Worm (Caenorhabditis elegans) whole organism, young adult: ENCODE measurements around the gene srj-25.

Experiments used
- B0019.2 ChIP-seq: fragments of 200-800 bp; sonication (Bioruptor generic); conservative IDR thresholded peaks from 2 replicates; pipeline ENCODE4 v1.3.6; 2022; ENCODE audit warnings: missing genetic modification reagents, missing genetic modification characterization, missing compliant biosample characterization
- B0035.1 ChIP-seq: sonication (generic microtip); optimal IDR thresholded peaks from 2 replicates; lab custom pipeline; 2016; ENCODE audit warnings: missing genetic modification characterization, mild to moderate bottlenecking, missing compliant biosample characterization, missing genotype, missing genetic modification reagents
- C06A6.2 ChIP-seq: fragments of 200-800 bp; sonication (Bioruptor generic); conservative IDR thresholded peaks from 2 replicates; pipeline ENCODE4 v1.3.6; 2022; ENCODE audit warnings: missing genetic modification characterization, missing compliant biosample characterization
- F10E7.11 ChIP-seq: sonication (generic microtip); optimal IDR thresholded peaks from 2 replicates; lab custom pipeline; 2017; ENCODE audit warnings: mild to moderate bottlenecking, missing genetic modification characterization, moderate library complexity, missing compliant biosample characterization
- F33H1.4 ChIP-seq: fragments of 200-800 bp; sonication (Bioruptor generic); IDR thresholded peaks from 2 replicates; pipeline ENCODE4 v1.3.6; 2022; ENCODE audit warnings: missing genetic modification reagents, missing genetic modification characterization, missing compliant biosample characterization
- F39B2.1 ChIP-seq: fragments of 200-800 bp; sonication (Bioruptor generic); IDR thresholded peaks from 2 replicates; pipeline ENCODE4 v1.3.6; 2022; ENCODE audit warnings: missing genetic modification reagents, missing genetic modification characterization, missing compliant biosample characterization
- F49E8.2 ChIP-seq: sonication (generic microtip); optimal IDR thresholded peaks from 3 replicates; lab custom pipeline; 2017; ENCODE audit warnings: missing genetic modification characterization, mild to moderate bottlenecking, missing compliant biosample characterization, antibody characterized with exemption, moderate library complexity; ENCODE audit not compliant: insufficient read depth
- T26A5.8 ChIP-seq: sonication (generic microtip); optimal IDR thresholded peaks from 2 replicates; lab custom pipeline; 2016; ENCODE audit warnings: missing genetic modification characterization, missing compliant biosample characterization
- Y67H2A.10 ChIP-seq: fragments of 200-800 bp; sonication (Bioruptor generic); conservative IDR thresholded peaks from 2 replicates; pipeline ENCODE4 v1.3.6; 2022; ENCODE audit warnings: missing genetic modification reagents, missing genetic modification characterization, missing compliant biosample characterization
- Y79H2A.3 ChIP-seq: fragments of 200-800 bp; sonication (Bioruptor generic); conservative IDR thresholded peaks from 2 replicates; pipeline ENCODE4 v1.3.6; 2022; ENCODE audit warnings: missing genetic modification reagents, missing genetic modification characterization, missing compliant biosample characterization
- attf-3 ChIP-seq: fragments of 200-800 bp; sonication (Bioruptor generic); conservative IDR thresholded peaks from 2 replicates; pipeline ENCODE4 v1.3.6; 2022; ENCODE audit warnings: missing genetic modification reagents, missing genetic modification characterization, missing compliant biosample characterization
- bed-2 ChIP-seq: fragments of 200-800 bp; sonication (Bioruptor generic); IDR thresholded peaks from 2 replicates; pipeline ENCODE4 v1.3.6; 2022; ENCODE audit warnings: missing genetic modification reagents, missing genetic modification characterization, missing compliant biosample characterization
- cebp-1 ChIP-seq, 2 experiments: fragments of 200-800 bp in 1 of 2; sonication (Bioruptor generic) in 1 of 2; sonication (generic microtip) in 1 of 2; IDR thresholded peaks in 1 of 2; optimal IDR thresholded peaks in 1 of 2; 2 replicates each; pipeline versions ENCODE4 v1.3.6 to Lab custom; 2017 to 2022; ENCODE audit warnings: missing compliant biosample characterization in 2 of 2, missing genetic modification characterization in 2 of 2, mild to moderate bottlenecking in 1 of 2, missing genetic modification reagents in 1 of 2, moderate library complexity in 1 of 2
- ceh-58 ChIP-seq: fragments of 200-800 bp; sonication (Bioruptor generic); IDR thresholded peaks from 2 replicates; pipeline ENCODE4 v1.3.6; 2022; ENCODE audit warnings: missing genetic modification characterization, missing compliant biosample characterization
- ceh-79 ChIP-seq: sonication (generic microtip); optimal IDR thresholded peaks from 2 replicates; lab custom pipeline; 2017; ENCODE audit warnings: mild to moderate bottlenecking, missing genetic modification characterization, missing compliant biosample characterization
- die-1 ChIP-seq: sonication (generic microtip); optimal IDR thresholded peaks from 2 replicates; lab custom pipeline; 2016; ENCODE audit warnings: missing genotype, mild to moderate bottlenecking, missing genetic modification characterization, missing compliant biosample characterization
- dpff-1 ChIP-seq: sonication (generic microtip); optimal IDR thresholded peaks from 2 replicates; lab custom pipeline; 2017; ENCODE audit warnings: mild to moderate bottlenecking, missing genetic modification characterization, missing compliant biosample characterization
- efl-1 ChIP-seq: fragments of 150-350 bp; optimal IDR thresholded peaks from 2 replicates; lab custom pipeline; 2014; ENCODE audit warnings: missing biosample characterization, missing genetic modification reagents, missing genetic modification characterization
- egl-44 ChIP-seq: fragments of 200-800 bp; sonication (Bioruptor generic); IDR thresholded peaks from 2 replicates; pipeline ENCODE4 v1.3.6; 2022; ENCODE audit warnings: missing genetic modification reagents, missing genetic modification characterization, missing compliant biosample characterization
- egrh-3 ChIP-seq: fragments of 200-800 bp; sonication (Bioruptor generic); IDR thresholded peaks from 2 replicates; pipeline ENCODE4 v1.3.6; 2022; ENCODE audit warnings: missing genetic modification reagents, missing genetic modification characterization, missing compliant biosample characterization
- ets-4 ChIP-seq: fragments of 200-800 bp; sonication (Bioruptor generic); optimal IDR thresholded peaks from 2 replicates; lab custom pipeline; 2018; ENCODE audit warnings: mild to moderate bottlenecking, missing genetic modification characterization, missing compliant biosample characterization
- gei-17 ChIP-seq: fragments of 200-800 bp; sonication (Bioruptor generic); optimal IDR thresholded peaks from 2 replicates; lab custom pipeline; 2018; ENCODE audit warnings: mild to moderate bottlenecking, missing genetic modification characterization, missing compliant biosample characterization
- hlh-26 ChIP-seq: fragments of 200-800 bp; sonication (Bioruptor generic); conservative IDR thresholded peaks from 2 replicates; pipeline ENCODE4 v1.3.6; 2022; ENCODE audit warnings: missing genetic modification reagents, missing genetic modification characterization, missing compliant biosample characterization
- hmg-1.2 ChIP-seq: fragments of 200-800 bp; sonication (Bioruptor generic); IDR thresholded peaks from 2 replicates; pipeline ENCODE4 v1.3.6; 2022; ENCODE audit warnings: missing genetic modification reagents, missing genetic modification characterization, missing compliant biosample characterization
- hmg-20 ChIP-seq: fragments of 200-800 bp; sonication (Bioruptor generic); IDR thresholded peaks from 2 replicates; pipeline ENCODE4 v1.3.6; 2022; ENCODE audit warnings: missing genetic modification reagents, missing genetic modification characterization, missing compliant biosample characterization
- hsf-1 ChIP-seq: fragments of 200-800 bp; sonication (Bioruptor generic); IDR thresholded peaks from 2 replicates; pipeline ENCODE4 v1.3.6; 2022; ENCODE audit warnings: missing genetic modification reagents, missing genetic modification characterization, missing compliant biosample characterization
- lag-1 ChIP-seq: fragments of 200-800 bp; sonication (Bioruptor generic); IDR thresholded peaks from 2 replicates; pipeline ENCODE4 v1.3.6; 2022; ENCODE audit warnings: missing genetic modification reagents, missing genetic modification characterization, missing compliant biosample characterization
- lin-54 ChIP-seq: fragments of 200-800 bp; sonication (Bioruptor generic); optimal IDR thresholded peaks from 2 replicates; lab custom pipeline; 2018; ENCODE audit warnings: mild to moderate bottlenecking, missing genetic modification characterization, missing compliant biosample characterization
- lir-1 ChIP-seq: fragments of 200-800 bp; sonication (Bioruptor generic); conservative IDR thresholded peaks from 2 replicates; pipeline ENCODE4 v1.3.6; 2022; ENCODE audit warnings: missing genetic modification reagents, missing genetic modification characterization, missing compliant biosample characterization
- madf-3 ChIP-seq: fragments of 200-800 bp; sonication (Bioruptor generic); IDR thresholded peaks from 2 replicates; pipeline ENCODE4 v1.3.6; 2022; ENCODE audit warnings: missing genetic modification reagents, missing genetic modification characterization, missing compliant biosample characterization
- nfya-1 ChIP-seq: sonication (generic microtip); optimal IDR thresholded peaks from 2 replicates; lab custom pipeline; 2017; ENCODE audit warnings: antibody characterized with exemption, missing compliant biosample characterization, missing genetic modification characterization, borderline replicate concordance; ENCODE audit not compliant: insufficient read depth
- nfya-2 ChIP-seq: fragments of 200-800 bp; sonication (Bioruptor generic); IDR thresholded peaks from 2 replicates; pipeline ENCODE4 v1.3.6; 2022; ENCODE audit warnings: missing genetic modification reagents, missing genetic modification characterization, missing compliant biosample characterization
- nhr-27 ChIP-seq: fragments of 200-800 bp; sonication (Bioruptor generic); optimal IDR thresholded peaks from 2 replicates; lab custom pipeline; 2018; ENCODE audit warnings: mild to moderate bottlenecking, missing genetic modification characterization, moderate library complexity, missing compliant biosample characterization
- nhr-80 ChIP-seq: sonication (generic microtip); optimal IDR thresholded peaks from 2 replicates; lab custom pipeline; 2016; ENCODE audit warnings: missing genetic modification characterization, missing compliant biosample characterization
- rec-8 ChIP-seq, 2 experiments: sonication (generic microtip); optimal IDR thresholded peaks; 2 replicates each; lab custom pipeline; 2016; ENCODE audit warnings: mild to moderate bottlenecking in 2 of 2, missing genetic modification characterization in 2 of 2, missing genetic modification reagents in 2 of 2, missing genotype in 2 of 2, missing biosample characterization in 1 of 2, missing compliant biosample characterization in 1 of 2, moderate library complexity in 1 of 2
- sdz-38 ChIP-seq: sonication (generic microtip); optimal IDR thresholded peaks from 2 replicates; lab custom pipeline; 2016; ENCODE audit warnings: missing genotype, missing genetic modification characterization, missing compliant biosample characterization
- snpc-1.3 ChIP-seq: sonication (generic microtip); optimal IDR thresholded peaks from 2 replicates; lab custom pipeline; 2017; ENCODE audit warnings: missing genetic modification characterization, mild to moderate bottlenecking, missing compliant biosample characterization, antibody characterized with exemption, moderate library complexity, missing genotype, missing genetic modification reagents; ENCODE audit not compliant: insufficient read depth
- snpc-3.4 ChIP-seq: sonication (generic microtip); optimal IDR thresholded peaks from 2 replicates; lab custom pipeline; 2017; ENCODE audit warnings: missing genetic modification characterization, mild to moderate bottlenecking, missing compliant biosample characterization, antibody characterized with exemption, moderate library complexity, missing genotype, missing genetic modification reagents
- unc-130 ChIP-seq: sonication (generic microtip); optimal IDR thresholded peaks from 2 replicates; lab custom pipeline; 2016; ENCODE audit warnings: missing genetic modification reagents, missing genetic modification characterization, missing compliant biosample characterization
- zfh-2 ChIP-seq: fragments of 200-800 bp; sonication (Bioruptor generic); conservative IDR thresholded peaks from 2 replicates; pipeline ENCODE4 v1.3.6; 2022; ENCODE audit warnings: missing genetic modification reagents, missing genetic modification characterization, missing compliant biosample characterization
- zim-3 ChIP-seq: sonication (generic microtip); optimal IDR thresholded peaks from 2 replicates; lab custom pipeline; 2017; ENCODE audit warnings: mild to moderate bottlenecking, missing genetic modification characterization, moderate library complexity, missing compliant biosample characterization
- ztf-25 ChIP-seq: fragments of 200-800 bp; sonication (Bioruptor generic); IDR thresholded peaks from 2 replicates; pipeline ENCODE4 v1.3.6; 2022; ENCODE audit warnings: missing genetic modification reagents, missing genetic modification characterization, missing compliant biosample characterization
- ztf-26 ChIP-seq: sonication (generic microtip); optimal IDR thresholded peaks from 2 replicates; lab custom pipeline; 2017; ENCODE audit warnings: missing genetic modification characterization, missing compliant biosample characterization
- ztf-3 ChIP-seq: fragments of 200-800 bp; sonication (Bioruptor generic); optimal IDR thresholded peaks from 2 replicates; lab custom pipeline; 2018; ENCODE audit warnings: mild to moderate bottlenecking, missing genetic modification characterization, missing compliant biosample characterization

Gene srj-25

DNA sequence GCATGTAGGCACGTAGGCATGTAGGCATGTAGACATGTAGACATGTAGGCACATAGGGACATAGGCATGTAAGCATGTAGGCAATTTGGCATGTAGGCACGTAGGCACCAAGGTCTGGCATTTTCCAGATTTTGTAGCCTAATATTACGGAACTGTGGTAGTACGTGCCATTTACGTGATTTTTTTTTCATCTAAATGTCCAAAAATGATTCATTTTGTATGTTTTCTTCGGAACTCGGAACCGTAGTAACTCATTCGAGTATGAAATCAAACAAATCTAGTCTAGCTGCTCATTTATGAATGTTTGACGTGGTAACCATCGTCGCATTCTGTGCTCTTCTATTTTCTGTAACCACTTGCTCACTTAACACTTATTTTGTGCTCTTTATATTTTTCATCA, 42.3 kb upstream of the srj-25 start, which contains the start of gene srbc-59:
Gene srbc-59 (plus strand): TSS at position 301 of the 400 bp plus-strand sequence.
- TF ChIP-seq hmg-1.2 (GFP tag; lab: Robert Waterston, UW) (no peak), efl-1 (no peak), cebp-1 (GFP tag; IDR thresholded peaks at IDR 0.05; lab: Robert Waterston, UW) (no peak), cebp-1 (tag; optimal IDR thresholded peaks at IDR 0.05; lab: Kevin White, UChicago) (no peak), nfya-1 (tag; lab: Kevin White, UChicago) (no peak), lir-1 (GFP tag; lab: Robert Waterston, UW) (no peak), ztf-3 (GFP tag; lab: Kevin White, UChicago) (no peak)

DNA sequence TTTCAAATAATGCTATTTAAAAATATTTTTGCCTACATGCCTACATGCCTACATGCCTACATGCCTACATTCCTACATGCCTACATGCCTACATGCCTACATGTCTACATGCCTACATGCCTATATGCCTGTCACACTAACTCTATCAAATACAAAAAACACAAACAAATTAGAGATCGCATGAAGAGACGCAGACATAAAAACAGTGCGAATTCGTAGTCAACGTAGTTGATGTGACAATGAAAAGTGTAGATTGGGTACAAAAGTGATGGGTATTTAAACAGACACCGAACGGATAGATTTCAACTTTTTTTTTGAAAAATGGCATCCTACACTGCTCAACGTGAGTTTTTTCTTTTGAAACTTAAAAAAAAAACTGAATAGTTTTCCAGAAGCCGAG, 41.2 kb upstream of the srj-25 start, which contains the start of gene R09E12.9:
Gene R09E12.9 (plus strand): TSS at position 316 of the 400 bp plus-strand sequence.
- TF ChIP-seq attf-3 (GFP tag; lab: Robert Waterston, UW), result no peak
- TF ChIP-seq hmg-1.2 (GFP tag; lab: Robert Waterston, UW), result peak; percentile 52; the same call in 1 of the 2 replicates
- TF ChIP-seq nhr-27 (tag; lab: Kevin White, UChicago), result no peak
- TF ChIP-seq nhr-80 (tag; lab: Kevin White, UChicago), result peak; percentile 3

DNA sequence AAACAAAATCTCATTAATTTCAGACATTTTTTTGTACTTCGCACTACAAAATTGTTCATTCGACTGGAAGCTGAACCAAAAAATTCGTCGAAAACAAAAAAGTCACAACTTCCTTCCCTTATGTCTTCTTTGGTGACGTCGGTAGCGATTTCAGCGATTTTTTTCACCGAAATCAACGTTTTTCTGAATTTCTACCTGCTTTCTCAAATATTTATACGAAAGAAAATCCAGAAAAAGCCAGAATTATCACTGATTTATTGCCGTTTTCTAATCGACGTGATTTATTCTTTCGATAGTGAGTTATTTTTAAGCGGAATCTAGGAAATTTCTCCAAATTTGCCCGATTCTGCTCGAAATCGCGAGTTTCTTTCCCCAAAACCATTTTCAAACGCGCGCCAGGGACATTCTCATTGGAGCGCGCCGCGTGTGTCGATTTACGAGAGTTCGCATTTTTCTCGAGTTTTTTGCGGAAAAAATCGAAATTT, 38.8 kb upstream of the srj-25 start, which contains the start of gene srbc-58:
Gene srbc-58 (plus strand): TSS at position 121 of the 485 bp plus-strand sequence.
- TF ChIP-seq egrh-3 (GFP tag; lab: Robert Waterston, UW) (no peak), die-1 (tag; lab: Kevin White, UChicago) (no peak), ztf-25 (GFP tag; lab: Robert Waterston, UW) (no peak), zim-3 (tag; lab: Kevin White, UChicago) (no peak), C06A6.2 (no peak), F33H1.4 (GFP tag; lab: Robert Waterston, UW) (no peak), nfya-2 (no peak), unc-130 (GFP tag; lab: Kevin White, UChicago) (no peak), snpc-3.4 (tag; lab: Kevin White, UChicago) (peak; percentile 49), hmg-20 (no peak), B0035.1 (tag; lab: Kevin White, UChicago) (no peak), B0019.2 (GFP tag; lab: Robert Waterston, UW) (no peak), madf-3 (GFP tag; lab: Robert Waterston, UW) (no peak), T26A5.8 (tag; lab: Kevin White, UChicago) (peak; percentile 2), lag-1 (GFP tag; lab: Robert Waterston, UW) (no peak), ceh-58 (GFP tag; lab: Robert Waterston, UW) (0 out of 2 replicates have a peak, but pooled peaks have one; percentile 52), hlh-26 (GFP tag; lab: Robert Waterston, UW) (no peak), F49E8.2 (tag; lab: Kevin White, UChicago) (peak; percentile 43), bed-2 (GFP tag; lab: Robert Waterston, UW) (no peak), zfh-2 (GFP tag; lab: Robert Waterston, UW) (no peak), Y67H2A.10 (GFP tag; lab: Robert Waterston, UW) (no peak), dpff-1 (tag; lab: Kevin White, UChicago) (no peak), F39B2.1 (no peak), ceh-79 (tag; lab: Kevin White, UChicago) (peak; percentile 8), lin-54 (GFP tag; lab: Kevin White, UChicago) (peak; percentile 77), snpc-1.3 (tag; lab: Kevin White, UChicago) (no peak), gei-17 (GFP tag; lab: Kevin White, UChicago) (no peak), Y79H2A.3 (GFP tag; lab: Robert Waterston, UW) (no peak), rec-8 (tag; optimal IDR thresholded peaks at IDR 0.05; lab: Kevin White, UChicago) (no peak), hmg-1.2 (GFP tag; lab: Robert Waterston, UW) (no peak), ets-4 (no peak), egl-44 (GFP tag; lab: Robert Waterston, UW) (no peak), sdz-38 (tag; lab: Kevin White, UChicago) (no peak), ztf-26 (no peak), F10E7.11 (no peak), hsf-1 (peak; percentile 75; the same call in 1 of the 2 replicates)
